Worm (Caenorhabditis elegans): ENCODE measurements around the gene gss-1.

gss-1 gene

DNA sequence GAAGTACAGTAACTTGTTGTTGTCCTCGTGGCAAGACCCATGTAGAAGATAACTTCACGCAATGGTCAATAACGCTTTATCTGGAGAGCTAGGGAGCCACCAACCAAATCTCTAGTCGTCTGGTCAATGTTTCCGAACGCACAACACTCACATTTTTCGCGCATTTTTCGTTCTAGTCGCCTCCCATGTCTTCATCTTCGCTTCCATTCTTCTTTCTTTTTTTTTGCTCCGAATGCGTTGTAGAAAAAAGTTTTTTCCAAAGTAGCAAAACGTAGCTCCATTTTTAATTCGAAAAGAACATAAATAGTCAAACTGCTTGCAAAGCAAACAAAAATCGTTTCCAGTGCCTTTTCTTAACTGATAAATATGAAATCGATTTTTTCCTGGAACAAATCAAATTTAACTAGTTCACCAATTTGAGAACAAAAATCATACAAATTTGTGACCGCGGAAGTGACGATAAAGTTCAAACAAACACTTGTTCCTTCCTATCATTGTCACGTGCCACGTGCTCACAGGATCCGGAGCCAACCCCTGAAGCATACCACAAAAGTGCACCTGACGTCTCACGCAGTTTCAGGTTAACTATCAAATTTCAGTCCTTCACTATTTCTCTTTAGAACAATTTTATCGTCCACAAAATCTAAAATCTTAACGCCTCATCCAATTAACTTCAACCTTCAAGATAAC is 2.8 kb upstream of the gss-1 start:
- no peak for TF ChIP-seq unc-55 (GFP tag; optimal IDR thresholded peaks at IDR 0.05)

DNA sequence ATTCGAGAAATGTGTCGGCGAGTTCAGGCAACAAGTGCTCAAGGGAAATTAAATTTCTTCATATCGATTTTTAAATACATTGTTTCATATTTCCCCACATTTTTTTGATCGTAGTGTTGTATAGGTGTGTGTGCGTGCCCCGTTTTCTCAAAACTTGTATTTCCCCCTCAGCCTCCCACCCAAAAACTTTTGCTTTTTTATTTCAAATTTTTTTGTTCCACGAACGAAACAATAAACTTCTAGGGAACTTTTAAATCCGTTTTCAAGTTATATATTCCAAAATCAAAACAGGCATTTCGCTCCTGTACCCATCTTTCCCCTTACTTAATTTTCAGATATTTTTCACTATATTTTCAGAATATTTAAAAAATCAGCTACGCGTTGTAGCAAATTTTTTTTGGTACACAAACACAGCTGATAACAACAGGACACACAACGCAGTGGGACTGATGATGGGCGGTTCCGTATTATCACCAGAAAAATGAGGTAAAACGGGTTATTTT is 1.9 kb upstream of the gss-1 start, which contains the start of the genes M176.4 and M176.16:
Gene M176.4, plus strand, starts transcription at position 301 of the 503 bp plus-strand sequence.
Gene M176.16, plus strand, starts transcription at position 453 of the 503 bp plus-strand sequence.
- TF ChIP-seq ztf-1 (GFP tag; conservative IDR thresholded peaks at IDR 0.05) (no peak), F13H6.1 (tag; optimal IDR thresholded peaks at IDR 0.05) (no peak), R02D3.7 (tag; optimal IDR thresholded peaks at IDR 0.05) (no peak), Y55F3AM.14 (GFP tag; optimal IDR thresholded peaks at IDR 0.05) (no peak), unc-55 (GFP tag; optimal IDR thresholded peaks at IDR 0.05) (no peak), crh-2 (tag; optimal IDR thresholded peaks at IDR 0.05) (no peak), unc-39 (tag; optimal IDR thresholded peaks at IDR 0.05) (no peak), sma-3 (GFP tag; optimal IDR thresholded peaks at IDR 0.05) (no peak), sem-4 (tag; optimal IDR thresholded peaks at IDR 0.05) (no peak), ZK546.5 (tag; optimal IDR thresholded peaks at IDR 0.05) (no peak), dmd-4 (tag; optimal IDR thresholded peaks at IDR 0.05) (no peak), peb-1 (tag; optimal IDR thresholded peaks at IDR 0.05) (no peak)

DNA sequence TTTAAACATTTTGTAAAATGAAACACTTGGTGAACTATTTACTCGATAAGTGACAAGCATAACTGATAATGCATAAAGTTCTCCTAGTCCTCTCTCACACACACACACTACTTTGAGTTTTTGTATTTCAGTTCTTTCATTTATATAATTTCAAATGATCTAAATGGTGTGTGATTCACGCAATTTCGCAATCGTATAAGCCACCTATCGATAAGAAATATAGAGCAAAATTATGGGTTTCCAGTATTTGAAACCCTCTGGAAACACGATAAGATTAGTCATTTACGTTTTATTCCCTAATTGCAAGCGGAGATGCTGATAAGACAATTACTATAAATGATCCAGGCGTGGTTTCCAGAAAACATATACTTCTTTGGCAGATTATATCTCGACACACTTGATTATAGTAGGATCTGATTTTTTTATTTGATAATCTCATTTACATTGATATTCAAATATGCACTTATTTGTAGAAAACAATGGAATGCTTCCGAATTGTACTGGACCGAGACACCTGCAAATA is 4.1 kb downstream of the gss-1 start, which contains the start of gene arrd-3:
Gene arrd-3, plus strand, starts transcription at position 473 of the 523 bp plus-strand sequence.
- TF ChIP-seq mbf-1 (tag; optimal IDR thresholded peaks at IDR 0.05), result no peak
- TF ChIP-seq blmp-1 (tag; optimal IDR thresholded peaks at IDR 0.05; ENCODE audit: insufficient read depth), result no peak
- TF ChIP-seq lin-11 (tag; optimal IDR thresholded peaks at IDR 0.05), result no peak
- no peak for TF ChIP-seq mab-5 (tag; optimal IDR thresholded peaks at IDR 0.05)
- no peak for TF ChIP-seq nhr-129 (tag; optimal IDR thresholded peaks at IDR 0.05)
- TF ChIP-seq nhr-23 (tag; optimal IDR thresholded peaks at IDR 0.05), result no peak
- no peak for TF ChIP-seq ama-1 (optimal IDR thresholded peaks at IDR 0.05)
- TF ChIP-seq nhr-237 (tag; optimal IDR thresholded peaks at IDR 0.05), result no peak
- no peak for TF ChIP-seq lsy-2 (tag; optimal IDR thresholded peaks at IDR 0.05)
- TF ChIP-seq elt-3 (tag; optimal IDR thresholded peaks at IDR 0.05), result no peak
- no peak for TF ChIP-seq ztf-4 (tag; optimal IDR thresholded peaks at IDR 0.05)
- peak; percentile 7 for TF ChIP-seq gmeb-1 (tag; optimal IDR thresholded peaks at IDR 0.05)
- peak; percentile 18 for TF ChIP-seq sma-9 (GFP tag; optimal IDR thresholded peaks at IDR 0.05)
- TF ChIP-seq sma-9 (tag; optimal IDR thresholded peaks at IDR 0.05), result no peak
- TF ChIP-seq ztf-11 (tag; optimal IDR thresholded peaks at IDR 0.05), result no peak
- TF ChIP-seq sem-4 (tag; optimal IDR thresholded peaks at IDR 0.05), result no peak
- TF ChIP-seq fos-1 (tag; optimal IDR thresholded peaks at IDR 0.05), result peak; percentile 94
- no peak for TF ChIP-seq ceh-82 (tag; optimal IDR thresholded peaks at IDR 0.05)
- TF ChIP-seq crh-2 (tag; optimal IDR thresholded peaks at IDR 0.05), result no peak

DNA sequence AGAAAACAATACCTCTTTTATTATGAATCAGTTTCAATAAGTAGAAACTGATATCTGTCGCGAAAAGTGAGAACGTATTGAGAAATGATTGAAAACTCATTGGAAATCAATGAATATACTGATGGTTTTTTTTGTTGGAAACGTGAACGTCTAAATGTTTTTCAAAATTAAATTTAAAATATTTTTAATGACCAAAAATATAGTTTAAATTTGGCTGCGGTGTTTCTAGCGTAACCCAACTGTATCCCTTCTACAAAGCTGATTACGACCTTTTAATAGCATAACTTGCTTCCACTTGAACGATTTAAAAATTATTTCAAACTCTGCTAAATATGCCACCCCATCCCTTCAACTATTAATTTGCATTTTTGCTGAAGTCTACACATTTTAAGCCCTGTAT is 4.7 kb downstream of the gss-1 start, which contains the start of gene M176.9:
Gene M176.9, minus strand, starts transcription at position 101 of the 400 bp plus-strand sequence.
- TF ChIP-seq lin-39 (tag; optimal IDR thresholded peaks at IDR 0.05), result no peak
- no peak for TF ChIP-seq elt-3 (tag; optimal IDR thresholded peaks at IDR 0.05)
- no peak for TF ChIP-seq Y55F3AM.14 (GFP tag; optimal IDR thresholded peaks at IDR 0.05)
- no peak for TF ChIP-seq fos-1 (tag; optimal IDR thresholded peaks at IDR 0.05)
- TF ChIP-seq unc-39 (tag; optimal IDR thresholded peaks at IDR 0.05), result no peak
- no peak for TF ChIP-seq ztf-4 (tag; optimal IDR thresholded peaks at IDR 0.05)
- TF ChIP-seq blmp-1 (tag; optimal IDR thresholded peaks at IDR 0.05; ENCODE audit: insufficient read depth), result no peak
- no peak for TF ChIP-seq R02D3.7 (tag; optimal IDR thresholded peaks at IDR 0.05)
- no peak for TF ChIP-seq nhr-12 (tag; optimal IDR thresholded peaks at IDR 0.05)
- TF ChIP-seq sma-3 (GFP tag; optimal IDR thresholded peaks at IDR 0.05), result no peak
- no peak for TF ChIP-seq nhr-77 (tag; optimal IDR thresholded peaks at IDR 0.05)
- no peak for TF ChIP-seq dmd-4 (tag; optimal IDR thresholded peaks at IDR 0.05)
- TF ChIP-seq gmeb-1 (tag; optimal IDR thresholded peaks at IDR 0.05), result no peak
- no peak for TF ChIP-seq snpc-4 (tag; optimal IDR thresholded peaks at IDR 0.05)
- no peak for TF ChIP-seq sma-9 (GFP tag; optimal IDR thresholded peaks at IDR 0.05)
- no peak for TF ChIP-seq sma-9 (tag; optimal IDR thresholded peaks at IDR 0.05)
- TF ChIP-seq peb-1 (tag; optimal IDR thresholded peaks at IDR 0.05), result no peak
- TF ChIP-seq unc-62 (GFP tag; optimal IDR thresholded peaks at IDR 0.05), result no peak
- no peak for TF ChIP-seq lin-11 (tag; optimal IDR thresholded peaks at IDR 0.05)
- no peak for TF ChIP-seq crh-2 (tag; optimal IDR thresholded peaks at IDR 0.05)
- TF ChIP-seq aly-2 (tag; optimal IDR thresholded peaks at IDR 0.05), result no peak

Data from whole organism, L2 larva.